Worm (Caenorhabditis elegans) whole organism, L1 larva: ENCODE results near the gene nhr-260.

Experiments used
- C34B4.2 ChIP-seq: sonication (generic microtip); optimal IDR thresholded peaks from 2 replicates; lab custom pipeline; 2017; ENCODE audit warnings: mild to moderate bottlenecking, missing genetic modification characterization, missing compliant biosample characterization
- lin-13 ChIP-seq: fragments of 150-350 bp; optimal IDR thresholded peaks from 2 replicates; lab custom pipeline; 2014; ENCODE audit warnings: missing biosample characterization, missing genetic modification reagents, missing genetic modification characterization

DNA sequence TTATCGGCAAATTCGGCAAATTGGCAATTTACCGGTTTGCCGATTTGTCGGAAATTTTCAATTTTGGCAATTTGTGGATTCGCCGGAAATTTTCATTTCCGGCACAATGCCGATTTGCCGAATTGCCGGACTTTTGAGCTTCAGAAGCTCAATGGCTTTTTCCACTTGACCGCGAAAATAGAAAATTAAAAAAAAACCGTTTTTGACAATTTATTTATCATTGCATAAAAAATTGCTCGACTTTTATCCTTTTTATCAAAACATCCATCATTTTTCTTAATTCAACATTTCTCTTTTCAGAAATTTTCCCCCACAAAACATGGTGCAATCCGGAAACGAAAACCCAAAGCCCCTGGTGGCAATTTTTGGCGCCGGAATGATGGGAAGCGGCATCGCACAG, 51.4 kb downstream of the nhr-260 start, which contains the start of gene hacd-1:
- no peak for TF ChIP-seq C34B4.2 (tag; lab: Kevin White, UChicago)
- no peak for TF ChIP-seq lin-13 (GFP tag; lab: Kevin White, UChicago)
